Fruit fly (Drosophila melanogaster): ENCODE results near the gene Trf2.

Trf2 gene

dm6 chrX:8436656-8437284 is 27.7 kb downstream of the Trf2 start, which contains the start of gene CG1440 (continued):
- 0 out of 2 replicates have a peak, but pooled peaks have one; percentile 34 for TF ChIP-seq sob (GFP tag; IDR thresholded peaks at IDR 0.05)
- TF ChIP-seq YL-1 (GFP tag; optimal IDR thresholded peaks at IDR 0.05): peak; percentile 33
- no peak for TF ChIP-seq CG14860 (GFP tag; IDR thresholded peaks at IDR 0.05; ENCODE audit: partially characterized antibody)
- TF ChIP-seq CG31388 (GFP tag; optimal IDR thresholded peaks at IDR 0.05): no peak
- peak; percentile 91 for TF ChIP-seq Med (GFP tag)
- 0 out of 3 replicates have a peak, but pooled peaks have one; percentile 40 for TF ChIP-seq CG34422 (GFP tag; IDR thresholded peaks at IDR 0.05)
- TF ChIP-seq fu2 (GFP tag; optimal IDR thresholded peaks at IDR 0.05): peak; percentile 11
- no peak for TF ChIP-seq CG30020 (tag; optimal IDR thresholded peaks at IDR 0.05)
- no peak for TF ChIP-seq CG1602 (GFP tag; optimal IDR thresholded peaks at IDR 0.05)
- TF ChIP-seq dati (GFP tag; IDR thresholded peaks at IDR 0.05): no peak
- no peak for TF ChIP-seq lmd (GFP tag; IDR thresholded peaks at IDR 0.05)
- no peak for TF ChIP-seq CG16815 (GFP tag; optimal IDR thresholded peaks at IDR 0.05)
- TF ChIP-seq D19B (GFP tag; optimal IDR thresholded peaks at IDR 0.05): no peak
- no peak for TF ChIP-seq Xbp1 (GFP tag; optimal IDR thresholded peaks at IDR 0.05)
- no peak for TF ChIP-seq cg (GFP tag; optimal IDR thresholded peaks at IDR 0.05)
- TF ChIP-seq CG3847 (GFP tag; IDR thresholded peaks at IDR 0.05): peak; percentile 45; the same call in 1 of the 2 replicates
- no peak for TF ChIP-seq kah (GFP tag; optimal IDR thresholded peaks at IDR 0.05)
- TF ChIP-seq onecut (GFP tag; IDR thresholded peaks at IDR 0.05): no peak; the same call in 1 of the 2 replicates
- TF ChIP-seq CG15514 (GFP tag; optimal IDR thresholded peaks at IDR 0.05): peak; percentile 76
- no peak for TF ChIP-seq da (GFP tag; optimal IDR thresholded peaks at IDR 0.05)
- TF ChIP-seq sug (tag; optimal IDR thresholded peaks at IDR 0.05): no peak
- no peak for TF ChIP-seq Dfd (GFP tag; optimal IDR thresholded peaks at IDR 0.05)
- TF ChIP-seq dpn (GFP tag; optimal IDR thresholded peaks at IDR 0.05): peak in 1 of 2 experiments; percentile 1
- no peak for TF ChIP-seq gsb (GFP tag; IDR thresholded peaks at IDR 0.05)
- no peak for TF ChIP-seq mam (GFP tag; optimal IDR thresholded peaks at IDR 0.05)
- no peak for TF ChIP-seq CG6272 (GFP tag; IDR thresholded peaks at IDR 0.05)
- TF ChIP-seq CG1832 (GFP tag; optimal IDR thresholded peaks at IDR 0.05): no peak
- TF ChIP-seq gro (GFP tag; optimal IDR thresholded peaks at IDR 0.05): no peak
- no peak; the same call in 1 of the 2 replicates for TF ChIP-seq amos (GFP tag; IDR thresholded peaks at IDR 0.05; ENCODE audit: partially characterized antibody)
- TF ChIP-seq gcm (GFP tag; optimal IDR thresholded peaks at IDR 0.05): no peak
- no peak for TF ChIP-seq pfk (GFP tag; optimal IDR thresholded peaks at IDR 0.05)
- TF ChIP-seq maf-S (GFP tag; optimal IDR thresholded peaks at IDR 0.05): no peak
- TF ChIP-seq Fer1 (GFP tag; optimal IDR thresholded peaks at IDR 0.05): peak; percentile 20
- TF ChIP-seq pita (GFP tag; optimal IDR thresholded peaks at IDR 0.05): no peak
- peak; percentile 44 for TF ChIP-seq CG2116 (GFP tag; optimal IDR thresholded peaks at IDR 0.05)
- no peak for TF ChIP-seq Lim3 (GFP tag; IDR thresholded peaks at IDR 0.05)
- no peak for TF ChIP-seq Sox102F (GFP tag; optimal IDR thresholded peaks at IDR 0.05)
- TF ChIP-seq CG14710 (tag; optimal IDR thresholded peaks at IDR 0.05): peak; percentile 78
- no peak for TF ChIP-seq CG9876 (GFP tag; optimal IDR thresholded peaks at IDR 0.05)
- no peak for TF ChIP-seq CG18011 (GFP tag; optimal IDR thresholded peaks at IDR 0.05)
- no peak for TF ChIP-seq CG6683 (GFP tag; optimal IDR thresholded peaks at IDR 0.05)
- 0 out of 3 replicates have a peak, but pooled peaks have one; percentile 15 for TF ChIP-seq Opbp (GFP tag; IDR thresholded peaks at IDR 0.05; ENCODE audit: partially characterized antibody)
- TF ChIP-seq Hr51 (GFP tag; optimal IDR thresholded peaks at IDR 0.05): no peak
- TF ChIP-seq CG12659 (GFP tag; optimal IDR thresholded peaks at IDR 0.05): peak; percentile 77
- no peak for TF ChIP-seq CoRest (tag; optimal IDR thresholded peaks at IDR 0.05)
- peak; percentile 17 for TF ChIP-seq Sin3A (optimal IDR thresholded peaks at IDR 0.05)
- no peak for TF ChIP-seq cato (GFP tag; optimal IDR thresholded peaks at IDR 0.05; ENCODE audit: borderline replicate concordance)
- TF ChIP-seq Deaf1 (tag; optimal IDR thresholded peaks at IDR 0.05): no peak
- no peak for TF ChIP-seq CG13296 (GFP tag; optimal IDR thresholded peaks at IDR 0.05)
- TF ChIP-seq Spps (tag; optimal IDR thresholded peaks at IDR 0.05): no peak

Measured in whole organism, embryonic.